Fruit fly (Drosophila melanogaster): ENCODE measurements around the gene CG42331.
A peak's percentile ranks its signal among the peaks of the same experiment; 100 is the strongest.

Gene CG42331

DNA sequence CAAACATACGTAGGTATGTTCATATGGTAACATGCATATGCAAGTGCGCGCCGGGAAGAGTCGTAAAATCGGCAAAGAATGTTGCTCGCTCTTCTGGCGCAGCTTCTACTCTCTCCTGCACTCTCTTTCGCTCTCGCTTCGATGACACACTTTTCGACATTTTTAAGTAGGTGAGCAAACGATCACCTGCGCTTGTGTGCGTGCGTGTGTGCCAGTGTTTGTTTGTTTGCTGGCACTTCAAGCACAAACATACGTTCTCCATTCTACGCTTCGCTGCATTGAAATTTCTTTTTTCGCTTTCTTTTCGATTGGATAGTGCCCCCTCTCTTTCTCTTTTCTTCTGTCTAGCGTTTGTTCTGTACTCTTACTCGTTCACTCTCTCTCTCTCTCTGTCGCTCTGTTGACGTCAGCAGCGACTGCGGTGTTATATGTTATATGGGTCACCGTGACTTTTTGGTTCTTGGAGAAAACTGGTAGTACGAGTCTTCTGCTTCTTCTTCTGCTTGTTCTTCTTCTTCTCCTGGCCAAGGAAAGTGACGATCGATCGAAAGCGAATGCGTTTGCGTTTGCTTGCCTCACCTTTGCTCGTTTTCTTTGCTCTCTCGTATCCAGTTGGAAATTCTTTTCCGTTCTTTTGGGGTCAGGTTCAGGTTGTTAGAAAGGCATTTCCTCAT lies 4.2 kb upstream of the CG42331 start (continued):
- TF ChIP-seq Trl (optimal IDR thresholded peaks at IDR 0.05) (peak; percentile 49 to 73), Trl (GFP tag; optimal IDR thresholded peaks at IDR 0.05) (no peak), CG16813 (GFP tag; IDR thresholded peaks at IDR 0.05; ENCODE audit: partially characterized antibody) (no peak), CG7745 (tag; optimal IDR thresholded peaks at IDR 0.05) (peak; percentile 37), pzg (GFP tag; optimal IDR thresholded peaks at IDR 0.05) (no peak), CG11093 (GFP tag; IDR thresholded peaks at IDR 0.05) (no peak), CG15601 (tag; optimal IDR thresholded peaks at IDR 0.05) (peak; percentile 11), CG1603 (tag; optimal IDR thresholded peaks at IDR 0.05) (peak; percentile 10), dmrt11E (tag; optimal IDR thresholded peaks at IDR 0.05) (peak; percentile 26), danr (GFP tag; IDR thresholded peaks at IDR 0.05) (no peak), p53 (GFP tag; optimal IDR thresholded peaks at IDR 0.05) (no peak), CG12769 (tag; optimal IDR thresholded peaks at IDR 0.05) (peak; percentile 15), Ets97D (GFP tag; optimal IDR thresholded peaks at IDR 0.05) (no peak), CG2712 (tag; optimal IDR thresholded peaks at IDR 0.05) (peak; percentile 52), CG3995 (GFP tag; optimal IDR thresholded peaks at IDR 0.05) (peak; percentile 65), Chrac-16 (GFP tag; optimal IDR thresholded peaks at IDR 0.05) (no peak), CG4360 (GFP tag; IDR thresholded peaks at IDR 0.05) (no peak), unc-4 (GFP tag; IDR thresholded peaks at IDR 0.05; ENCODE audit: partially characterized antibody) (no peak), CG33557 (GFP tag; optimal IDR thresholded peaks at IDR 0.05) (peak; percentile 96), Nf-YA (GFP tag; IDR thresholded peaks at IDR 0.05) (no peak), nom (GFP tag; optimal IDR thresholded peaks at IDR 0.05) (no peak), CG4617 (GFP tag; optimal IDR thresholded peaks at IDR 0.05; ENCODE audit: borderline replicate concordance) (no peak), CG7786 (GFP tag; optimal IDR thresholded peaks at IDR 0.05) (no peak), sqz (GFP tag; optimal IDR thresholded peaks at IDR 0.05) (peak; percentile 40), nerfin-1 (tag; optimal IDR thresholded peaks at IDR 0.05) (peak; percentile 17), sd (tag; optimal IDR thresholded peaks at IDR 0.05) (peak; percentile 70), knrl (GFP tag; IDR thresholded peaks at IDR 0.05; ENCODE audit: partially characterized antibody) (no peak), CG8388 (GFP tag; optimal IDR thresholded peaks at IDR 0.05) (peak; percentile 21), Taf1 (GFP tag; IDR thresholded peaks at IDR 0.05) (no peak), MBD-R2 (GFP tag; IDR thresholded peaks at IDR 0.05) (no peak), CG3838 (GFP tag; optimal IDR thresholded peaks at IDR 0.05) (peak; percentile 51), Spps (tag; optimal IDR thresholded peaks at IDR 0.05) (peak; percentile 55), zfh2 (GFP tag; optimal IDR thresholded peaks at IDR 0.05) (no peak), bsh (GFP tag; optimal IDR thresholded peaks at IDR 0.05) (peak in 1 of 2 experiments; percentile 59), CG4328 (GFP tag; optimal IDR thresholded peaks at IDR 0.05) (no peak), kni (GFP tag; optimal IDR thresholded peaks at IDR 0.05) (peak; percentile 59), Nf-YB (GFP tag; optimal IDR thresholded peaks at IDR 0.05) (peak; percentile 58), Blimp-1 (GFP tag; optimal IDR thresholded peaks at IDR 0.05) (peak; percentile 100), twi (tag; optimal IDR thresholded peaks at IDR 0.05) (peak; percentile 12), CG8290 (GFP tag; optimal IDR thresholded peaks at IDR 0.05) (no peak), CG8290 (tag; optimal IDR thresholded peaks at IDR 0.05) (peak in 1 of 2 experiments; percentile 35), CG3163 (GFP tag; optimal IDR thresholded peaks at IDR 0.05) (peak; percentile 72), Kr (GFP tag; optimal IDR thresholded peaks at IDR 0.05) (peak; percentile 28), CG17385 (GFP tag; optimal IDR thresholded peaks at IDR 0.05) (peak; percentile 85), CG10431 (GFP tag; optimal IDR thresholded peaks at IDR 0.05) (peak; percentile 62), E2f1 (GFP tag; IDR thresholded peaks at IDR 0.05) (no peak), lola (GFP tag; optimal IDR thresholded peaks at IDR 0.05) (peak in 1 of 3 experiments; percentile 64), CG4424 (GFP tag; optimal IDR thresholded peaks at IDR 0.05) (no peak), hkb (optimal IDR thresholded peaks at IDR 0.05) (no peak), hkb (GFP tag; IDR thresholded peaks at IDR 0.05) (no peak)
